Fruit fly (Drosophila melanogaster): Measurements from ENCODE around the gene CG12420.

CG12420 gene

dm6 chr3R:10268865-10269442 lies 46.5 kb downstream of the CG12420 start:
- TF ChIP-seq Dll (optimal IDR thresholded peaks at IDR 0.05) (no peak), usp (GFP tag; optimal IDR thresholded peaks at IDR 0.05) (no peak), pan (optimal IDR thresholded peaks at IDR 0.05) (no peak), EcR (GFP tag; optimal IDR thresholded peaks at IDR 0.05) (no peak), psq (optimal IDR thresholded peaks at IDR 0.05) (no peak)

dm6 chr3R:10269921-10270431 lies 47.5 kb downstream of the CG12420 start:
- TF ChIP-seq Dll (optimal IDR thresholded peaks at IDR 0.05) (no peak), CG8478 (optimal IDR thresholded peaks at IDR 0.05) (no peak), psq (optimal IDR thresholded peaks at IDR 0.05) (no peak), usp (GFP tag; optimal IDR thresholded peaks at IDR 0.05) (no peak), EcR (GFP tag; optimal IDR thresholded peaks at IDR 0.05) (no peak), pan (optimal IDR thresholded peaks at IDR 0.05) (no peak)

DNA sequence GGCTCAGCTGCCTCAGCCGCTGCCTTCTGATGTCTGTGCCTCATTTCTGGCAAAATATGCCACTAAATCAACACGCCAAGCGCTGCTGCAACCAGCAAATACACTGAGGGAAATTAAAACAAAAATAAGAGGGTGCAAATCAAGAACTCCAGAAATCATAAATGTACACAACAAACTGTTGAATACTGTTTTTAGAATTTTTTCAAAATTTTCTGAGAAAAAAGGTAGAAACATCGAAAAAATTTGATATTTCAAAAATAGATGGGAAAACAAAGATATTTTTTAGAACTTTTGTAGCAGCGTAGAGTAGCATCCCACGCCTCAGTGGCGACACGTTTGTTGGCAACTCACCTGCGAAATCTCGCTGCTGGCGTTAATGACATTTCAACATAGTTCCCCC lies 50.2 kb downstream of the CG12420 start:
- TF ChIP-seq Dll (optimal IDR thresholded peaks at IDR 0.05) = no peak
- no peak for TF ChIP-seq EcR (GFP tag; optimal IDR thresholded peaks at IDR 0.05)
- TF ChIP-seq psq (optimal IDR thresholded peaks at IDR 0.05) = no peak
- TF ChIP-seq pan (optimal IDR thresholded peaks at IDR 0.05) = no peak
- no peak for TF ChIP-seq CG8478 (optimal IDR thresholded peaks at IDR 0.05)
- no peak for TF ChIP-seq usp (GFP tag; optimal IDR thresholded peaks at IDR 0.05)

Data from whole organism.